Worm (Caenorhabditis elegans) whole organism, early embryonic: ENCODE measurements around the gene Y17G7B.18.
A peak's percentile ranks its signal among the peaks of the same experiment; 100 is the strongest.

Experiments used
- B0310.2 ChIP-seq: sonication (generic microtip); optimal IDR thresholded peaks from 2 replicates; lab custom pipeline; 2016; ENCODE audit warnings: mild to moderate bottlenecking, missing genetic modification characterization, missing compliant biosample characterization
- F13C5.2 ChIP-seq: sonication (generic microtip); optimal IDR thresholded peaks from 2 replicates; lab custom pipeline; 2017; ENCODE audit warnings: mild to moderate bottlenecking, missing genetic modification characterization, inconsistent platforms, missing compliant biosample characterization
- aly-1 ChIP-seq: sonication (generic microtip); optimal IDR thresholded peaks from 2 replicates; lab custom pipeline; 2016; ENCODE audit warnings: missing genetic modification characterization, missing compliant biosample characterization
- ama-1 ChIP-seq: fragments of 150-350 bp; optimal IDR thresholded peaks from 2 replicates; lab custom pipeline; 2014
- ceh-13 ChIP-seq: fragments of 200-800 bp; sonication (Bioruptor generic); optimal IDR thresholded peaks from 2 replicates; lab custom pipeline; 2018; ENCODE audit warnings: mild to moderate bottlenecking, missing genetic modification characterization, missing compliant biosample characterization
- ceh-36 ChIP-seq: sonication (generic microtip); optimal IDR thresholded peaks from 2 replicates; lab custom pipeline; 2016; ENCODE audit warnings: missing genetic modification characterization, inconsistent platforms, missing compliant biosample characterization
- ets-7 ChIP-seq: sonication (generic microtip); optimal IDR thresholded peaks from 2 replicates; lab custom pipeline; 2016; ENCODE audit warnings: missing genotype, missing genetic modification characterization, missing compliant biosample characterization
- flt-1 ChIP-seq: fragments of 200-800 bp; sonication (Bioruptor generic); IDR thresholded peaks from 2 replicates; pipeline ENCODE4 v1.3.6; 2022; ENCODE audit warnings: missing genetic modification characterization, missing compliant biosample characterization
- hmbx-1 ChIP-seq: sonication (generic microtip); optimal IDR thresholded peaks from 2 replicates; lab custom pipeline; 2016; ENCODE audit warnings: mild to moderate bottlenecking, missing genetic modification characterization, missing compliant biosample characterization
- hmg-4 ChIP-seq: fragments of 200-800 bp; sonication (Bioruptor generic); optimal IDR thresholded peaks from 2 replicates; lab custom pipeline; 2018; ENCODE audit warnings: mild to moderate bottlenecking, missing genetic modification characterization, missing compliant biosample characterization
- hnd-1 ChIP-seq: sonication (generic microtip); optimal IDR thresholded peaks from 2 replicates; lab custom pipeline; 2016; ENCODE audit warnings: missing genetic modification characterization, missing compliant biosample characterization
- pes-1 ChIP-seq: fragments of 200-800 bp; sonication (Bioruptor generic); IDR thresholded peaks from 2 replicates; pipeline ENCODE4 v1.3.6; 2022; ENCODE audit warnings: missing genetic modification reagents, missing genetic modification characterization, missing compliant biosample characterization
- scrt-1 ChIP-seq: fragments of 200-800 bp; sonication (Bioruptor generic); IDR thresholded peaks from 2 replicates; pipeline ENCODE4 v1.3.6; 2022; ENCODE audit warnings: missing genetic modification characterization, missing compliant biosample characterization
- sea-1 ChIP-seq: fragments of 200-800 bp; sonication (Bioruptor generic); conservative IDR thresholded peaks from 2 replicates; pipeline ENCODE4 v1.3.6; 2022; ENCODE audit warnings: missing genetic modification characterization, missing compliant biosample characterization
- tbx-11 ChIP-seq: fragments of 200-800 bp; sonication (Bioruptor generic); IDR thresholded peaks from 2 replicates; pipeline ENCODE4 v1.3.6; 2022; ENCODE audit warnings: missing genetic modification characterization, missing compliant biosample characterization
- tbx-37 ChIP-seq: fragments of 200-800 bp; sonication (Bioruptor generic); conservative IDR thresholded peaks from 2 replicates; pipeline ENCODE4 v1.3.6; 2022; ENCODE audit warnings: missing genetic modification reagents, missing genetic modification characterization, missing compliant biosample characterization
- tra-4 ChIP-seq: sonication (generic microtip); optimal IDR thresholded peaks from 2 replicates; lab custom pipeline; 2017; ENCODE audit warnings: missing genetic modification characterization, missing compliant biosample characterization

The Y17G7B.18 gene

ce11 chrII:12130393-12130792 is 22.7 kb upstream of the Y17G7B.18 start:
- TF ChIP-seq F13C5.2 (no peak), ets-7 (tag; lab: Kevin White, UChicago) (no peak), sea-1 (GFP tag; lab: Robert Waterston, UW) (no peak)

ce11 chrII:12122694-12123093 is 15.0 kb upstream of the Y17G7B.18 start:
- TF ChIP-seq scrt-1 (GFP tag; lab: Robert Waterston, UW) = peak; percentile 72
- TF ChIP-seq flt-1 (GFP tag; lab: Robert Waterston, UW) = peak; percentile 69
- peak; percentile 50; the same call in 1 of the 2 replicates for TF ChIP-seq tbx-11 (GFP tag; lab: Robert Waterston, UW)
- peak; percentile 56; the same call in 1 of the 2 replicates for TF ChIP-seq sea-1 (GFP tag; lab: Robert Waterston, UW)
- TF ChIP-seq pes-1 (GFP tag; lab: Robert Waterston, UW) = peak; percentile 83

DNA sequence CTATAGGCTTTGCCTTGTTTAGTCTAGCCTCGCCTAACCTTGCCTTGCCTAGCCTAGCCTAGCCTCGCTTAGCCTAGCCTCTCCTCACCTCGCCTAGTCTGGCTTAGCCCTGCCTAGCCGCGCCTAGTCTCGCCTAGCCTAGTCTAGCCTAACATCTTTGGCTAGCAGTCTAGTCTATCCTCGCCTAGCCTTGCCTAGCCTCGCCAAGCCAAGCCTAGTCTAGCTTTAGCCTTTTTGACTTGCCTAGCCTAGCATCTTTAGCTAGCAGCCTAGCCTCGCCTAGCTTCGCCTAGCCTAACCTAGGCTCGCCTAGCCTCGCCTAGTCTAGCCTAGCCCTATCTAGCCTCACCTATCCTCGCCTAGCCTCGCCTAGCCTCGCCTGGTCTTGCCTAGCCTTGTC is 3.3 kb upstream of the Y17G7B.18 start:
- TF ChIP-seq flt-1 (GFP tag; lab: Robert Waterston, UW) (no peak), hmg-4 (GFP tag; lab: Kevin White, UChicago) (peak; percentile 24)

ce11 chrII:12108843-12109242 is 1.2 kb upstream of the Y17G7B.18 start:
- no peak for TF ChIP-seq hnd-1
- TF ChIP-seq ceh-13 = no peak
- TF ChIP-seq tbx-11 (GFP tag; lab: Robert Waterston, UW) = no peak
- TF ChIP-seq scrt-1 (GFP tag; lab: Robert Waterston, UW) = no peak
- no peak for TF ChIP-seq tra-4 (tag; lab: Kevin White, UChicago)
- no peak for TF ChIP-seq ceh-36 (tag; lab: Kevin White, UChicago)
- TF ChIP-seq B0310.2 (tag; lab: Kevin White, UChicago) = no peak
- TF ChIP-seq ets-7 (tag; lab: Kevin White, UChicago) = no peak
- no peak for TF ChIP-seq hmg-4 (GFP tag; lab: Kevin White, UChicago)
- no peak for TF ChIP-seq tbx-37
- no peak for TF ChIP-seq aly-1
- TF ChIP-seq hmbx-1 = no peak
- TF ChIP-seq flt-1 (GFP tag; lab: Robert Waterston, UW) = no peak
- no peak for TF ChIP-seq ama-1 (lab: Kevin White, UChicago)
- no peak for TF ChIP-seq sea-1 (GFP tag; lab: Robert Waterston, UW)
- TF ChIP-seq pes-1 (GFP tag; lab: Robert Waterston, UW) = no peak
- TF ChIP-seq F13C5.2 = no peak

ce11 chrII:12102365-12102764 is 5.3 kb downstream of the Y17G7B.18 start:
- TF ChIP-seq B0310.2 (tag; lab: Kevin White, UChicago) (peak; percentile 33), flt-1 (GFP tag; lab: Robert Waterston, UW) (peak; percentile 24; the same call in 1 of the 2 replicates), hnd-1 (no peak), tbx-37 (no peak), tra-4 (tag; lab: Kevin White, UChicago) (no peak), ama-1 (lab: Kevin White, UChicago) (no peak), sea-1 (GFP tag; lab: Robert Waterston, UW) (no peak), F13C5.2 (peak; percentile 73), hmg-4 (GFP tag; lab: Kevin White, UChicago) (peak; percentile 46), ets-7 (tag; lab: Kevin White, UChicago) (no peak), ceh-36 (tag; lab: Kevin White, UChicago) (peak; percentile 22)

DNA sequence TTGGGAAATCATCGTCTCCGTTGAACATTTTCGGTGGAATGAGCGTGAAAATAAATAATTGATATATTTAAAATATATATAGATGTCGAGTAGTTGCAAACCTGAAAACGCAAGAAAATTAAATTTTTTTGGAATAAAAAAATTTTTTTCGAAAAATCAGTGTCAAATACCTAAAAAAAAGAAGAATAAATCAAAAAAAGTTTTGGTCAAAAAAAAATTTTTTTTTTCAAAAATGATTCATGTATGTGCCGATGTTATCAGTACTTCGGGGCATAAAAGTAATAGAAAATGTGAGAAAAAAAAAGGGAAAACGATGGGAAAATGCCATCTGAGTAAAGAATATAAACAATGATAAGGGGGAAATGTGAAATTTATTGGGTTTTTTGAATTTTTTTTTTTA is 7.8 kb downstream of the Y17G7B.18 start, which contains the start of gene Y17G7B.17:
Gene Y17G7B.17 (minus strand): TSS at position 101 of the 400 bp plus-strand sequence.
- TF ChIP-seq ets-7 (tag; lab: Kevin White, UChicago) = no peak
- no peak for TF ChIP-seq B0310.2 (tag; lab: Kevin White, UChicago)
- no peak for TF ChIP-seq hmbx-1
- no peak for TF ChIP-seq ama-1 (lab: Kevin White, UChicago)

DNA sequence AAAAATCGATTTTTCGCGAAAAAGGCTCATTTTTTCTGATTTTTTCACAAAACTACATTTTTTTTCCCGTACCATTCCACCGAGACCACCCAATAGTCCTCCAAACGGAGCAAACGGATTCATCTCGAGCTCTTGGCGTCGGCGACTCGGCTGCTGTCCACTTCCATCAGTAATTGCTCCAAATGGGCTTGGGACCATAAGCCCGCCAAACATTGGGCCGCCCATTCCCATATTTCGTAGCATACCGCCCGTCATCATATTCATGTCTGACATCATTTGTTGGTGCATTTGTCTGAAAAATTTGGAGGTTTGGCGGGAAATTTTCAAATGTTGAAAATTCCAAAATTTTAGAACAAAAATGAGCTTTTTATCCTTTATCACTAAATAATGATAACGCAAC is 8.9 kb downstream of the Y17G7B.18 start:
- TF ChIP-seq sea-1 (GFP tag; lab: Robert Waterston, UW) (no peak), ets-7 (tag; lab: Kevin White, UChicago) (no peak), hmg-4 (GFP tag; lab: Kevin White, UChicago) (no peak), hnd-1 (no peak), ceh-36 (tag; lab: Kevin White, UChicago) (no peak), pes-1 (GFP tag; lab: Robert Waterston, UW) (no peak), tbx-11 (GFP tag; lab: Robert Waterston, UW) (no peak), hmbx-1 (no peak), scrt-1 (GFP tag; lab: Robert Waterston, UW) (no peak), aly-1 (no peak), tbx-37 (no peak), flt-1 (GFP tag; lab: Robert Waterston, UW) (no peak)

ce11 chrII:12095022-12095421 is 12.6 kb downstream of the Y17G7B.18 start:
- TF ChIP-seq tbx-37 (no peak), ceh-36 (tag; lab: Kevin White, UChicago) (no peak), aly-1 (no peak), B0310.2 (tag; lab: Kevin White, UChicago) (no peak), tra-4 (tag; lab: Kevin White, UChicago) (no peak), pes-1 (GFP tag; lab: Robert Waterston, UW) (no peak), ama-1 (lab: Kevin White, UChicago) (no peak)
